Fruit fly (Drosophila melanogaster): ENCODE measurements around the gene PolD1.

PolD1 gene

dm6 chr3L:16016911-16017310 lies 29.3 kb upstream of the PolD1 start:
- TF ChIP-seq dmrt11E (tag; optimal IDR thresholded peaks at IDR 0.05) (peak; percentile 43), fd96Cb (tag; optimal IDR thresholded peaks at IDR 0.05) (peak; percentile 36), CG12391 (tag; optimal IDR thresholded peaks at IDR 0.05) (peak; percentile 14), CG6689 (GFP tag; IDR thresholded peaks at IDR 0.05) (peak; percentile 12; the same call in 1 of the 2 replicates), Gug (GFP tag; IDR thresholded peaks at IDR 0.05) (0 out of 4 replicates have a peak, but pooled peaks have one; percentile 12), CG1024 (GFP tag; IDR thresholded peaks at IDR 0.05) (no peak), pfk (GFP tag; optimal IDR thresholded peaks at IDR 0.05) (no peak), eyg (GFP tag; optimal IDR thresholded peaks at IDR 0.05) (no peak), CG11560 (tag; IDR thresholded peaks at IDR 0.05) (no peak), CG11504 (tag; optimal IDR thresholded peaks at IDR 0.05) (peak; percentile 17), Sox100B (GFP tag; optimal IDR thresholded peaks at IDR 0.05) (peak; percentile 31), tin (GFP tag; optimal IDR thresholded peaks at IDR 0.05) (peak; percentile 3), CG14710 (tag; optimal IDR thresholded peaks at IDR 0.05) (peak; percentile 60), ab (GFP tag; optimal IDR thresholded peaks at IDR 0.05) (no peak), D19A (tag; optimal IDR thresholded peaks at IDR 0.05) (peak; percentile 29), CG4820 (GFP tag; optimal IDR thresholded peaks at IDR 0.05) (peak; percentile 40), lola (GFP tag; optimal IDR thresholded peaks at IDR 0.05) (peak in 1 of 3 experiments; percentile 64), ttk (GFP tag; IDR thresholded peaks at IDR 0.05) (no peak), CG4360 (GFP tag; IDR thresholded peaks at IDR 0.05) (no peak), CG18262 (tag; optimal IDR thresholded peaks at IDR 0.05) (peak; percentile 54), CG12155 (GFP tag; optimal IDR thresholded peaks at IDR 0.05) (no peak), nau (GFP tag; optimal IDR thresholded peaks at IDR 0.05) (no peak), prd (optimal IDR thresholded peaks at IDR 0.05) (no peak), prd (GFP tag; IDR thresholded peaks at IDR 0.05) (peak; percentile 29; the same call in 1 of the 3 replicates), dmrt99B (tag; optimal IDR thresholded peaks at IDR 0.05) (peak; percentile 11), CG6254 (GFP tag; optimal IDR thresholded peaks at IDR 0.05) (peak; percentile 15), CG10267 (tag; optimal IDR thresholded peaks at IDR 0.05) (peak; percentile 46), CG9727 (GFP tag; optimal IDR thresholded peaks at IDR 0.05) (peak; percentile 23), Xrp1 (GFP tag; IDR thresholded peaks at IDR 0.05) (peak; percentile 36), CG10979 (tag; optimal IDR thresholded peaks at IDR 0.05) (peak; percentile 43), run (tag; optimal IDR thresholded peaks at IDR 0.05) (no peak), CG43689 (GFP tag; IDR thresholded peaks at IDR 0.05) (no peak), CG13894 (tag; optimal IDR thresholded peaks at IDR 0.05) (no peak), CG15696 (tag; optimal IDR thresholded peaks at IDR 0.05) (peak; percentile 14), CG10209 (GFP tag; optimal IDR thresholded peaks at IDR 0.05) (no peak), Blimp-1 (GFP tag; optimal IDR thresholded peaks at IDR 0.05) (peak; percentile 46), CG7556 (GFP tag; optimal IDR thresholded peaks at IDR 0.05) (peak; percentile 15), CG9876 (GFP tag; optimal IDR thresholded peaks at IDR 0.05) (no peak), CG2712 (tag; optimal IDR thresholded peaks at IDR 0.05) (peak; percentile 43), row (GFP tag; IDR thresholded peaks at IDR 0.05) (0 out of 3 replicates have a peak, but pooled peaks have one; percentile 24), CG31441 (GFP tag; IDR thresholded peaks at IDR 0.05) (0 out of 2 replicates have a peak, but pooled peaks have one; percentile 16), Dip3 (GFP tag; optimal IDR thresholded peaks at IDR 0.05) (no peak), CG8388 (GFP tag; optimal IDR thresholded peaks at IDR 0.05) (peak; percentile 1), CG7271 (tag; optimal IDR thresholded peaks at IDR 0.05) (no peak), ATbp (GFP tag; optimal IDR thresholded peaks at IDR 0.05) (no peak), al (GFP tag; IDR thresholded peaks at IDR 0.05) (no peak), gem (tag; optimal IDR thresholded peaks at IDR 0.05) (peak; percentile 16), Bdp1 (GFP tag; optimal IDR thresholded peaks at IDR 0.05) (no peak), phol (tag; optimal IDR thresholded peaks at IDR 0.05) (peak; percentile 26), HLH54F (GFP tag; optimal IDR thresholded peaks at IDR 0.05) (no peak)
